Worm (Caenorhabditis elegans) whole organism, L4/young adult: Measurements from ENCODE around the gene C33F10.12.

Experiments used
- W03F9.2 ChIP-seq: fragments of 150-350 bp; optimal IDR thresholded peaks from 2 replicates; lab custom pipeline; 2014; ENCODE audit warnings: missing biosample characterization, missing genetic modification characterization
- dao-5 ChIP-seq: sonication (generic microtip); optimal IDR thresholded peaks from 2 replicates; lab custom pipeline; 2016; ENCODE audit warnings: missing genotype, missing genetic modification characterization, moderate library complexity, missing compliant biosample characterization

DNA sequence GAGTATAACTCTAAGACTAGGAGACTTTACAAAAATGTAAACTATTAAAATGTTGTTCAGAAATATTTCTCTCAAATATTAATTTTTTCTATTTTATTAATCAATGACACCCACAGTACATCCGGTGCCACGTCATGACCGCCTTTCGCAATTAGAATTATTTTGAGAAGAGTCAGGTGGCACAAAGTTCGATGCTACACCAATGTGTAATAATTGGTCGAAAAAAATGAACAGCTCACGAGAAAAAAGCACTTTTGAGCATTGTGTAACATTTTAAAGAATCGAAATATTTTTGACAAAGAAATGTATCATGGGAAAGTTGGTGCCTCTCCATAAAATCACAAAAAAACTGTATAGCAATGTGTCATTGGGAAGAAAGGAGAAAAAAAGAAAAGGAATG, 30.8 kb downstream of the C33F10.12 start:
- TF ChIP-seq W03F9.2 (tag; lab: Kevin White, UChicago), result no peak
- no peak for TF ChIP-seq dao-5 (tag; lab: Kevin White, UChicago)
